Worm (Caenorhabditis elegans) whole organism, L4/young adult: ENCODE results near the gene sssh-1.

Experiments
- W03F9.2 ChIP-seq: fragments of 150-350 bp; optimal IDR thresholded peaks from 2 replicates; lab custom pipeline; 2014; ENCODE audit warnings: missing biosample characterization, missing genetic modification characterization
- dao-5 ChIP-seq: sonication (generic microtip); optimal IDR thresholded peaks from 2 replicates; lab custom pipeline; 2016; ENCODE audit warnings: missing genotype, missing genetic modification characterization, moderate library complexity, missing compliant biosample characterization
- him-1 ChIP-seq: sonication (generic microtip); optimal IDR thresholded peaks from 2 replicates; lab custom pipeline; 2016; ENCODE audit warnings: missing genotype, missing genetic modification reagents, missing genetic modification characterization, missing compliant biosample characterization

DNA sequence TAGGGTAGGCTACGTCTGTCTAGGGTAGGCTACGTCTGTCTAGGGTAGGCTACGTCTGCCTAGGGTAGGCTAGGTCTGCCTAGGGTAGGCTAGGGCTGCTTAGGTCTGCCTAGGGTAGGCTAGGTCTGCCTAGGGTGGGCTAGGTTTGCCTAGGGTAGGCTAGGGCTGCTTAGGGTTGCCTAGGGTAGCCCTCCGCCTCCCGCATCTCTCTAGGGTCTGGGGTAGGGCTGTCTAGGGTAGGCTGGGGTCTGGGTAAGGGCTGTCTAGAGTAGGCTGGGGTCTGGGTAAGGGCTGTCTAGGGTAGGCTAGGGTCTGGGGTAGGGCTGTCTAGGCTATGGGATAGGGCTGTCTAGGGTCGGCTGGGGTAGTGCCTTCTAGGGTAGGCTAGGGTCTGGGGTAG is 1.9 kb downstream of the sssh-1 start:
- TF ChIP-seq him-1: no peak
- TF ChIP-seq W03F9.2: no peak
- no peak for TF ChIP-seq dao-5
